Worm (Caenorhabditis elegans) whole organism, young adult: ENCODE measurements around the gene cld-9.

ENCODE experiments used
- F22D6.2 ChIP-seq: sonication (generic microtip); optimal IDR thresholded peaks from 2 replicates; lab custom pipeline; 2016; ENCODE audit warnings: mild to moderate bottlenecking, missing genetic modification characterization, missing compliant biosample characterization
- F33H1.4 ChIP-seq: fragments of 200-800 bp; sonication (Bioruptor generic); IDR thresholded peaks from 2 replicates; pipeline ENCODE4 v1.3.6; 2022; ENCODE audit warnings: missing genetic modification reagents, missing genetic modification characterization, missing compliant biosample characterization
- F39B2.1 ChIP-seq: fragments of 200-800 bp; sonication (Bioruptor generic); IDR thresholded peaks from 2 replicates; pipeline ENCODE4 v1.3.6; 2022; ENCODE audit warnings: missing genetic modification reagents, missing genetic modification characterization, missing compliant biosample characterization
- F49E8.2 ChIP-seq: sonication (generic microtip); optimal IDR thresholded peaks from 3 replicates; lab custom pipeline; 2017; ENCODE audit warnings: missing genetic modification characterization, mild to moderate bottlenecking, missing compliant biosample characterization, antibody characterized with exemption, moderate library complexity; ENCODE audit not compliant: insufficient read depth
- F55B11.4 ChIP-seq: sonication (generic microtip); optimal IDR thresholded peaks from 2 replicates; lab custom pipeline; 2016; ENCODE audit warnings: missing compliant biosample characterization, missing genetic modification characterization, borderline replicate concordance; ENCODE audit not compliant: insufficient read depth
- K11D2.4 ChIP-seq: fragments of 200-800 bp; sonication (Bioruptor generic); IDR thresholded peaks from 2 replicates; pipeline ENCODE4 v1.3.6; 2022; ENCODE audit warnings: missing genetic modification reagents, missing genetic modification characterization, missing compliant biosample characterization
- T26A5.8 ChIP-seq: sonication (generic microtip); optimal IDR thresholded peaks from 2 replicates; lab custom pipeline; 2016; ENCODE audit warnings: missing genetic modification characterization, missing compliant biosample characterization
- Y53F4B.3 ChIP-seq: fragments of 200-800 bp; sonication (Bioruptor generic); IDR thresholded peaks from 2 replicates; pipeline ENCODE4 v1.3.6; 2022; ENCODE audit warnings: missing genetic modification reagents, missing genetic modification characterization, missing compliant biosample characterization
- Y56A3A.18 ChIP-seq: fragments of 200-800 bp; sonication (Bioruptor generic); IDR thresholded peaks from 2 replicates; pipeline ENCODE4 v1.3.6; 2022; ENCODE audit warnings: missing genetic modification reagents, missing genetic modification characterization, missing compliant biosample characterization
- Y67H2A.10 ChIP-seq: fragments of 200-800 bp; sonication (Bioruptor generic); conservative IDR thresholded peaks from 2 replicates; pipeline ENCODE4 v1.3.6; 2022; ENCODE audit warnings: missing genetic modification reagents, missing genetic modification characterization, missing compliant biosample characterization
- Y95B8A.8 ChIP-seq: fragments of 200-800 bp; sonication (Bioruptor generic); IDR thresholded peaks from 2 replicates; pipeline ENCODE4 v1.3.6; 2022; ENCODE audit warnings: missing genetic modification reagents, missing genetic modification characterization, missing compliant biosample characterization
- ZK185.1 ChIP-seq: sonication (generic microtip); optimal IDR thresholded peaks from 2 replicates; lab custom pipeline; 2016; ENCODE audit warnings: mild to moderate bottlenecking, missing genetic modification characterization, missing compliant biosample characterization; ENCODE audit not compliant: poor library complexity, severe bottlenecking
- ama-1 ChIP-seq, 3 experiments: fragments of 150-350 bp in 1 of 3; sonication (generic microtip) in 2 of 3; optimal IDR thresholded peaks; 2 replicates each; lab custom pipeline; 2014 to 2018; ENCODE audit warnings: missing biosample characterization in 2 of 3, missing genetic modification characterization in 2 of 3, missing genetic modification reagents in 2 of 3
- attf-3 ChIP-seq: fragments of 200-800 bp; sonication (Bioruptor generic); conservative IDR thresholded peaks from 2 replicates; pipeline ENCODE4 v1.3.6; 2022; ENCODE audit warnings: missing genetic modification reagents, missing genetic modification characterization, missing compliant biosample characterization
- attf-6 ChIP-seq: fragments of 200-800 bp; sonication (Bioruptor generic); IDR thresholded peaks from 2 replicates; pipeline ENCODE4 v1.3.6; 2022; ENCODE audit warnings: missing genetic modification reagents, missing genetic modification characterization, missing compliant biosample characterization
- bed-1 ChIP-seq: fragments of 200-800 bp; sonication (Bioruptor generic); IDR thresholded peaks from 2 replicates; pipeline ENCODE4 v1.3.6; 2022; ENCODE audit warnings: missing genetic modification reagents, missing genetic modification characterization, missing compliant biosample characterization
- bed-2 ChIP-seq: fragments of 200-800 bp; sonication (Bioruptor generic); IDR thresholded peaks from 2 replicates; pipeline ENCODE4 v1.3.6; 2022; ENCODE audit warnings: missing genetic modification reagents, missing genetic modification characterization, missing compliant biosample characterization
- cebp-1 ChIP-seq, 2 experiments: fragments of 200-800 bp in 1 of 2; sonication (Bioruptor generic) in 1 of 2; sonication (generic microtip) in 1 of 2; IDR thresholded peaks in 1 of 2; optimal IDR thresholded peaks in 1 of 2; 2 replicates each; pipeline versions ENCODE4 v1.3.6 to Lab custom; 2017 to 2022; ENCODE audit warnings: missing compliant biosample characterization in 2 of 2, missing genetic modification characterization in 2 of 2, mild to moderate bottlenecking in 1 of 2, missing genetic modification reagents in 1 of 2, moderate library complexity in 1 of 2
- ceh-100 ChIP-seq: fragments of 200-800 bp; sonication (Bioruptor generic); IDR thresholded peaks from 2 replicates; pipeline ENCODE4 v1.3.6; 2022; ENCODE audit warnings: missing genetic modification reagents, missing genetic modification characterization, missing compliant biosample characterization
- ceh-58 ChIP-seq: fragments of 200-800 bp; sonication (Bioruptor generic); IDR thresholded peaks from 2 replicates; pipeline ENCODE4 v1.3.6; 2022; ENCODE audit warnings: missing genetic modification characterization, missing compliant biosample characterization
- ceh-79 ChIP-seq: sonication (generic microtip); optimal IDR thresholded peaks from 2 replicates; lab custom pipeline; 2017; ENCODE audit warnings: mild to moderate bottlenecking, missing genetic modification characterization, missing compliant biosample characterization
- chd-7 ChIP-seq: sonication (generic microtip); optimal IDR thresholded peaks from 2 replicates; lab custom pipeline; 2016; ENCODE audit warnings: mild to moderate bottlenecking, missing genetic modification characterization, moderate library complexity, missing compliant biosample characterization
- efl-1 ChIP-seq: fragments of 150-350 bp; optimal IDR thresholded peaks from 2 replicates; lab custom pipeline; 2014; ENCODE audit warnings: missing biosample characterization, missing genetic modification reagents, missing genetic modification characterization
- egl-44 ChIP-seq: fragments of 200-800 bp; sonication (Bioruptor generic); IDR thresholded peaks from 2 replicates; pipeline ENCODE4 v1.3.6; 2022; ENCODE audit warnings: missing genetic modification reagents, missing genetic modification characterization, missing compliant biosample characterization
- ets-4 ChIP-seq: fragments of 200-800 bp; sonication (Bioruptor generic); optimal IDR thresholded peaks from 2 replicates; lab custom pipeline; 2018; ENCODE audit warnings: mild to moderate bottlenecking, missing genetic modification characterization, missing compliant biosample characterization
- fkh-3 ChIP-seq: sonication (generic microtip); optimal IDR thresholded peaks from 2 replicates; lab custom pipeline; 2016; ENCODE audit warnings: mild to moderate bottlenecking, missing genetic modification characterization, missing compliant biosample characterization
- hlh-12 ChIP-seq: sonication (generic microtip); optimal IDR thresholded peaks from 2 replicates; lab custom pipeline; 2016; ENCODE audit warnings: missing genetic modification characterization, missing compliant biosample characterization
- hsf-1 ChIP-seq: fragments of 200-800 bp; sonication (Bioruptor generic); IDR thresholded peaks from 2 replicates; pipeline ENCODE4 v1.3.6; 2022; ENCODE audit warnings: missing genetic modification reagents, missing genetic modification characterization, missing compliant biosample characterization
- lag-1 ChIP-seq: fragments of 200-800 bp; sonication (Bioruptor generic); IDR thresholded peaks from 2 replicates; pipeline ENCODE4 v1.3.6; 2022; ENCODE audit warnings: missing genetic modification reagents, missing genetic modification characterization, missing compliant biosample characterization
- lin-26 ChIP-seq: fragments of 200-800 bp; sonication (Bioruptor generic); IDR thresholded peaks from 2 replicates; pipeline ENCODE4 v1.3.6; 2022; ENCODE audit warnings: missing genetic modification reagents, missing genetic modification characterization, missing compliant biosample characterization
- lin-40 ChIP-seq: sonication (generic microtip); optimal IDR thresholded peaks from 2 replicates; lab custom pipeline; 2016; ENCODE audit warnings: missing genetic modification characterization, mild to moderate bottlenecking, missing compliant biosample characterization, missing genotype, missing genetic modification reagents
- lsl-1 ChIP-seq: fragments of 200-800 bp; sonication (Bioruptor generic); optimal IDR thresholded peaks from 2 replicates; lab custom pipeline; 2018; ENCODE audit warnings: mild to moderate bottlenecking, missing genetic modification characterization, moderate library complexity, missing compliant biosample characterization
- mel-28 ChIP-seq: sonication (generic microtip); optimal IDR thresholded peaks from 2 replicates; lab custom pipeline; 2016; ENCODE audit warnings: borderline replicate concordance, mild to moderate bottlenecking, missing genetic modification characterization, missing compliant biosample characterization
- mes-4 ChIP-seq: sonication (generic microtip); optimal IDR thresholded peaks from 2 replicates; lab custom pipeline; 2016; ENCODE audit warnings: missing genotype, missing genetic modification characterization, missing compliant biosample characterization
- mxl-1 ChIP-seq: sonication (generic microtip); optimal IDR thresholded peaks from 2 replicates; lab custom pipeline; 2016; ENCODE audit warnings: missing genetic modification characterization, missing compliant biosample characterization
- nfya-2 ChIP-seq: fragments of 200-800 bp; sonication (Bioruptor generic); IDR thresholded peaks from 2 replicates; pipeline ENCODE4 v1.3.6; 2022; ENCODE audit warnings: missing genetic modification reagents, missing genetic modification characterization, missing compliant biosample characterization
- nfyb-1 ChIP-seq: fragments of 200-800 bp; sonication (Bioruptor generic); IDR thresholded peaks from 2 replicates; pipeline ENCODE4 v1.3.6; 2022; ENCODE audit warnings: missing genetic modification reagents, missing genetic modification characterization, missing compliant biosample characterization
- nhr-120 ChIP-seq: fragments of 200-800 bp; sonication (Bioruptor generic); IDR thresholded peaks from 2 replicates; pipeline ENCODE4 v1.3.6; 2022; ENCODE audit warnings: missing genetic modification characterization, missing compliant biosample characterization
- pbrm-1 ChIP-seq: fragments of 200-800 bp; sonication (Bioruptor generic); IDR thresholded peaks from 2 replicates; pipeline ENCODE4 v1.3.6; 2022; ENCODE audit warnings: missing genetic modification reagents, missing genetic modification characterization, missing compliant biosample characterization
- repo-1 ChIP-seq: sonication (generic microtip); optimal IDR thresholded peaks from 2 replicates; lab custom pipeline; 2017; ENCODE audit warnings: mild to moderate bottlenecking, missing genetic modification characterization, missing compliant biosample characterization
- rpc-1 ChIP-seq, 2 experiments: fragments of 150-350 bp in 1 of 2; sonication (generic microtip) in 1 of 2; optimal IDR thresholded peaks; 2 replicates each; lab custom pipeline; 2014 to 2018; ENCODE audit warnings: missing biosample characterization in 1 of 2, missing genetic modification characterization in 1 of 2, missing genetic modification reagents in 1 of 2, missing genotype in 1 of 2
- snpc-1.1 ChIP-seq: sonication (generic microtip); optimal IDR thresholded peaks from 2 replicates; lab custom pipeline; 2017; ENCODE audit warnings: missing genetic modification characterization, mild to moderate bottlenecking, missing compliant biosample characterization, antibody characterized with exemption, moderate library complexity, missing genotype, missing genetic modification reagents; ENCODE audit not compliant: insufficient read depth
- somi-1 ChIP-seq: fragments of 200-800 bp; sonication (Bioruptor generic); optimal IDR thresholded peaks from 2 replicates; lab custom pipeline; 2018; ENCODE audit warnings: mild to moderate bottlenecking, missing genetic modification characterization, missing compliant biosample characterization
- sptf-2 ChIP-seq: fragments of 200-800 bp; sonication (Bioruptor generic); optimal IDR thresholded peaks from 2 replicates; lab custom pipeline; 2018; ENCODE audit warnings: mild to moderate bottlenecking, missing genetic modification characterization, missing compliant biosample characterization
- unc-62 ChIP-seq: fragments of 150-350 bp; optimal IDR thresholded peaks from 2 replicates; lab custom pipeline; 2014; ENCODE audit warnings: missing biosample characterization, missing genetic modification reagents, missing genetic modification characterization
- ztf-18 ChIP-seq: sonication (generic microtip); optimal IDR thresholded peaks from 2 replicates; lab custom pipeline; 2016; ENCODE audit warnings: missing genotype, mild to moderate bottlenecking, missing genetic modification characterization, missing compliant biosample characterization
- ztf-28 ChIP-seq: fragments of 200-800 bp; sonication (Bioruptor generic); IDR thresholded peaks from 2 replicates; pipeline ENCODE4 v1.3.6; 2022; ENCODE audit warnings: missing genetic modification reagents, missing genetic modification characterization, missing compliant biosample characterization

The cld-9 gene

ce11 chrV:13715223-13715686 lies 36.4 kb downstream of the cld-9 start, which contains the start of gene zipt-9 (continued):
- TF ChIP-seq mel-28 (tag; lab: Kevin White, UChicago) = no peak
- TF ChIP-seq F39B2.1 (GFP tag; lab: Robert Waterston, UW) = no peak
- peak; percentile 15; the same call in 1 of the 2 replicates for TF ChIP-seq F33H1.4 (GFP tag; lab: Robert Waterston, UW)
- peak; percentile 64; the same call in 1 of the 2 replicates for TF ChIP-seq attf-3 (GFP tag; lab: Robert Waterston, UW)
- TF ChIP-seq hsf-1 (GFP tag; lab: Robert Waterston, UW) = no peak
- no peak for TF ChIP-seq unc-62 (GFP tag; lab: Kevin White, UChicago)
- peak; percentile 98 for TF ChIP-seq ceh-100 (GFP tag; lab: Robert Waterston, UW)
- TF ChIP-seq Y53F4B.3 (GFP tag; lab: Robert Waterston, UW) = no peak
- TF ChIP-seq chd-7 (tag; lab: Kevin White, UChicago) = no peak
- TF ChIP-seq Y56A3A.18 (GFP tag; lab: Robert Waterston, UW) = no peak
- TF ChIP-seq attf-6 (GFP tag; lab: Robert Waterston, UW) = no peak
- TF ChIP-seq Y95B8A.8 (GFP tag; lab: Robert Waterston, UW) = no peak
- TF ChIP-seq F55B11.4 (tag; lab: Kevin White, UChicago) = no peak
- no peak for TF ChIP-seq Y67H2A.10
- no peak for TF ChIP-seq ama-1 (optimal IDR thresholded peaks at IDR 0.05; lab: Kevin White, UChicago)
- TF ChIP-seq ama-1 (GFP tag; optimal IDR thresholded peaks at IDR 0.05; lab: Kevin White, UChicago) = no peak
- 0 out of 2 replicates have a peak, but pooled peaks have one; percentile 44 for TF ChIP-seq bed-2 (GFP tag; lab: Robert Waterston, UW)
- TF ChIP-seq repo-1 (tag; lab: Kevin White, UChicago) = no peak
- TF ChIP-seq ztf-28 (GFP tag; lab: Robert Waterston, UW) = peak; percentile 66; the same call in 1 of the 2 replicates
- peak; percentile 22 for TF ChIP-seq F49E8.2 (tag; lab: Kevin White, UChicago)
- no peak for TF ChIP-seq lin-26 (GFP tag; lab: Robert Waterston, UW)
- TF ChIP-seq T26A5.8 (tag; lab: Kevin White, UChicago) = no peak
- TF ChIP-seq sptf-2 (GFP tag; lab: Kevin White, UChicago) = no peak
- peak; percentile 68 for TF ChIP-seq ztf-18 (tag; lab: Kevin White, UChicago)
- peak; percentile 27 for TF ChIP-seq efl-1 (GFP tag; lab: Kevin White, UChicago)
- no peak for TF ChIP-seq cebp-1 (GFP tag; IDR thresholded peaks at IDR 0.05; lab: Robert Waterston, UW)
- no peak for TF ChIP-seq cebp-1 (tag; optimal IDR thresholded peaks at IDR 0.05; lab: Kevin White, UChicago)
- TF ChIP-seq rpc-1 (optimal IDR thresholded peaks at IDR 0.05; lab: Kevin White, UChicago) = no peak
- TF ChIP-seq rpc-1 (tag; optimal IDR thresholded peaks at IDR 0.05; lab: Kevin White, UChicago) = no peak
- no peak for TF ChIP-seq bed-1 (GFP tag; lab: Robert Waterston, UW)
- no peak for TF ChIP-seq ets-4
- no peak for TF ChIP-seq snpc-1.1
- TF ChIP-seq somi-1 = peak; percentile 24
- no peak for TF ChIP-seq egl-44
- no peak for TF ChIP-seq ceh-58
- TF ChIP-seq pbrm-1 = peak; percentile 60; the same call in 1 of the 2 replicates
- TF ChIP-seq nfya-2 (GFP tag; lab: Robert Waterston, UW) = no peak
- TF ChIP-seq K11D2.4 (GFP tag; lab: Robert Waterston, UW) = 0 out of 2 replicates have a peak, but pooled peaks have one; percentile 28
- TF ChIP-seq ZK185.1 (tag; lab: Kevin White, UChicago) = peak; percentile 84
- TF ChIP-seq mes-4 (tag; lab: Kevin White, UChicago) = no peak
- no peak for TF ChIP-seq fkh-3 (tag; lab: Kevin White, UChicago)
- TF ChIP-seq F22D6.2 = peak; percentile 23
- TF ChIP-seq lin-40 (tag; lab: Kevin White, UChicago) = no peak
- no peak for TF ChIP-seq ceh-79 (tag; lab: Kevin White, UChicago)
- peak; percentile 57 for TF ChIP-seq lsl-1 (GFP tag; lab: Kevin White, UChicago)
- TF ChIP-seq lag-1 (GFP tag; lab: Robert Waterston, UW) = no peak
- no peak for TF ChIP-seq mxl-1 (tag; lab: Kevin White, UChicago)
- no peak for TF ChIP-seq nfyb-1 (GFP tag; lab: Robert Waterston, UW)
- TF ChIP-seq hlh-12 (tag; lab: Kevin White, UChicago) = no peak
- no peak for TF ChIP-seq nhr-120 (GFP tag; lab: Robert Waterston, UW)
